Worm (Caenorhabditis elegans) whole organism, early embryonic: ENCODE results near the gene adh-1.

Source experiments
- B0310.2 ChIP-seq: sonication (generic microtip); optimal IDR thresholded peaks from 2 replicates; lab custom pipeline; 2016; ENCODE audit warnings: mild to moderate bottlenecking, missing genetic modification characterization, missing compliant biosample characterization
- F13C5.2 ChIP-seq: sonication (generic microtip); optimal IDR thresholded peaks from 2 replicates; lab custom pipeline; 2017; ENCODE audit warnings: mild to moderate bottlenecking, missing genetic modification characterization, inconsistent platforms, missing compliant biosample characterization
- ama-1 ChIP-seq: fragments of 150-350 bp; optimal IDR thresholded peaks from 2 replicates; lab custom pipeline; 2014
- ceh-13 ChIP-seq: fragments of 200-800 bp; sonication (Bioruptor generic); optimal IDR thresholded peaks from 2 replicates; lab custom pipeline; 2018; ENCODE audit warnings: mild to moderate bottlenecking, missing genetic modification characterization, missing compliant biosample characterization
- ceh-36 ChIP-seq: sonication (generic microtip); optimal IDR thresholded peaks from 2 replicates; lab custom pipeline; 2016; ENCODE audit warnings: missing genetic modification characterization, inconsistent platforms, missing compliant biosample characterization
- ets-7 ChIP-seq: sonication (generic microtip); optimal IDR thresholded peaks from 2 replicates; lab custom pipeline; 2016; ENCODE audit warnings: missing genotype, missing genetic modification characterization, missing compliant biosample characterization
- scrt-1 ChIP-seq: fragments of 200-800 bp; sonication (Bioruptor generic); IDR thresholded peaks from 2 replicates; pipeline ENCODE4 v1.3.6; 2022; ENCODE audit warnings: missing genetic modification characterization, missing compliant biosample characterization
- sea-1 ChIP-seq: fragments of 200-800 bp; sonication (Bioruptor generic); conservative IDR thresholded peaks from 2 replicates; pipeline ENCODE4 v1.3.6; 2022; ENCODE audit warnings: missing genetic modification characterization, missing compliant biosample characterization

- no peak for TF ChIP-seq F13C5.2 (tag; lab: Kevin White, UChicago)
- no peak for TF ChIP-seq ceh-13 (GFP tag; lab: Kevin White, UChicago)
- no peak for TF ChIP-seq B0310.2
- TF ChIP-seq ets-7 (tag; lab: Kevin White, UChicago), result no peak
- no peak for TF ChIP-seq scrt-1 (GFP tag; lab: Robert Waterston, UW)
- TF ChIP-seq ama-1, result no peak
- TF ChIP-seq ceh-36 (tag; lab: Kevin White, UChicago), result no peak
- TF ChIP-seq sea-1, result no peak
Measured at ce11 chrV:11839220-11839619, 48.8 kb upstream of the adh-1 start, which contains the start of gene idpb-5.
